Fruit fly (Drosophila melanogaster) Kc167 (cell line): ENCODE measurements around the gene Eig71Ed.

Source experiments
- Myc ChIP-seq: fragments of >200 bp; optimal IDR thresholded peaks from 2 replicates; lab custom pipeline; 2017; ENCODE audit warnings: missing external identifiers
- h ChIP-seq: fragments of >200 bp; optimal IDR thresholded peaks from 3 replicates; lab custom pipeline; 2018; ENCODE audit warnings: missing external identifiers

DNA sequence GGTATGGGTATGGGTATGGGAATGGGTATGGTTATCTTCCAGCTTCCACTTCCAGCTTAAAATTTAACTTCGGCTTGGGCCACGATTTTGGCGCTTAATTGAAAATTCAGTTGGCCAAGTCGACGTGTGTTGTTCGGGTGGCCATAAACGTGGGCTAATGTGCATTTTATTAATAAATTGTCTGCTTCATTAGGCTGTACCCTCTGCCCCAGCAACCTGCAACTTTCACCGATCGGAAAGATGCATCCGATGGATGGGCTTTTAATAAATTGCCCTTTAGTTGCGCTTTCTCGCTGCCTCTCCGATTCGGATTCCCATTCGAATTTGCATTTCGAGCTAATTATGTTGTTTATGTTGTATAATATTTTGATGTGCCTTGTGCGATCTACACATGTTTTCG is 42.9 kb downstream of the Eig71Ed start:
- TF ChIP-seq h (lab: Kevin White, UChicago) (no peak), Myc (lab: Kevin White, UChicago) (no peak)
